Worm (Caenorhabditis elegans) whole organism, late embryonic: ENCODE measurements around the gene H41C03.2.

ENCODE experiments used
- C38D4.7 ChIP-seq: fragments of 200-800 bp; sonication (Bioruptor generic); optimal IDR thresholded peaks from 2 replicates; lab custom pipeline; 2018; ENCODE audit warnings: mild to moderate bottlenecking, missing genetic modification characterization, moderate library complexity, missing compliant biosample characterization
- ceh-45 ChIP-seq: fragments of 200-800 bp; sonication (Bioruptor generic); IDR thresholded peaks from 2 replicates; pipeline ENCODE4 v1.3.6; 2022; ENCODE audit warnings: missing genetic modification reagents, missing genetic modification characterization, missing compliant biosample characterization
- elt-2 ChIP-seq: sonication (generic microtip); optimal IDR thresholded peaks from 2 replicates; lab custom pipeline; 2016; ENCODE audit warnings: missing genetic modification reagents, missing genetic modification characterization, missing compliant biosample characterization
- mec-3 ChIP-seq: sonication (generic microtip); optimal IDR thresholded peaks from 2 replicates; lab custom pipeline; 2016; ENCODE audit warnings: borderline replicate concordance, missing genetic modification characterization, missing compliant biosample characterization
- pha-4 ChIP-seq: fragments of 150-350 bp; optimal IDR thresholded peaks from 2 replicates; lab custom pipeline; 2018; ENCODE audit warnings: missing biosample characterization, missing genetic modification reagents, missing genetic modification characterization
- pqm-1 ChIP-seq: sonication (generic microtip); optimal IDR thresholded peaks from 2 replicates; lab custom pipeline; 2016; ENCODE audit warnings: missing genetic modification characterization, missing compliant biosample characterization
- rnt-1 ChIP-seq: sonication (generic microtip); optimal IDR thresholded peaks from 2 replicates; lab custom pipeline; 2016; ENCODE audit warnings: missing genetic modification characterization, missing compliant biosample characterization
- tbx-2 ChIP-seq: sonication (generic microtip); optimal IDR thresholded peaks from 2 replicates; lab custom pipeline; 2016; ENCODE audit warnings: missing genetic modification characterization, missing compliant biosample characterization

DNA sequence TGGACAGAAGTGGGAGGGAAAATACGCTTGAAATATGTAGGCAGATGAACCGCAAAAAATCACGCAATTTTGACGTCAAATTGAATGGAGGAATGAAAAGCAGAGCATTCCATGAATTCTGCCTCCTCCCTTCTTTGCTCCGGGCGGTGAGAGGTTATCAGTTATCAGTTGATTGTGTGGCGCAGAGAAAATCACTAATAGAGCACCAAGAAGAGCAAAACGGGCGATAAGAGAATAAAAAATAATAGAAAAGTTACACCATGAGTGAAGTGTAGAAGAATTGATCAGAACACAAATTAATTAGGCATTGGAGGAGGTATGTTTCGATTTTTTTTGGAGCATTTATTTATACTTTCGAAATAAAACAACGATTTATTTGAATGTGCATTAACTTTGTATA, 45.3 kb downstream of the H41C03.2 start:
- TF ChIP-seq rnt-1, result no peak
- TF ChIP-seq elt-2 (tag; lab: Kevin White, UChicago), result no peak
- TF ChIP-seq pha-4 (tag; lab: Kevin White, UChicago), result no peak
- no peak for TF ChIP-seq ceh-45 (GFP tag; lab: Robert Waterston, UW)
- TF ChIP-seq pqm-1 (tag; lab: Kevin White, UChicago), result no peak
- no peak for TF ChIP-seq mec-3 (tag; lab: Kevin White, UChicago)
- TF ChIP-seq tbx-2 (tag; lab: Kevin White, UChicago), result no peak
- no peak for TF ChIP-seq C38D4.7 (GFP tag; lab: Kevin White, UChicago)
